Worm (Caenorhabditis elegans) whole organism, young adult: ENCODE results near the gene gcna-1.

Experiments
- C17E4.6 ChIP-seq: fragments of 200-800 bp; sonication (Bioruptor generic); IDR thresholded peaks from 2 replicates; pipeline ENCODE4 v1.3.6; 2022; ENCODE audit warnings: missing genetic modification reagents, missing genetic modification characterization, missing compliant biosample characterization
- F10E7.11 ChIP-seq: sonication (generic microtip); optimal IDR thresholded peaks from 2 replicates; lab custom pipeline; 2017; ENCODE audit warnings: mild to moderate bottlenecking, missing genetic modification characterization, moderate library complexity, missing compliant biosample characterization
- F33H1.4 ChIP-seq: fragments of 200-800 bp; sonication (Bioruptor generic); IDR thresholded peaks from 2 replicates; pipeline ENCODE4 v1.3.6; 2022; ENCODE audit warnings: missing genetic modification reagents, missing genetic modification characterization, missing compliant biosample characterization
- F57A8.1 ChIP-seq: fragments of 200-800 bp; sonication (Bioruptor generic); optimal IDR thresholded peaks from 2 replicates; lab custom pipeline; 2018; ENCODE audit warnings: mild to moderate bottlenecking, missing genetic modification characterization, moderate library complexity, missing compliant biosample characterization
- Y53F4B.3 ChIP-seq: fragments of 200-800 bp; sonication (Bioruptor generic); IDR thresholded peaks from 2 replicates; pipeline ENCODE4 v1.3.6; 2022; ENCODE audit warnings: missing genetic modification reagents, missing genetic modification characterization, missing compliant biosample characterization
- Y95B8A.8 ChIP-seq: fragments of 200-800 bp; sonication (Bioruptor generic); IDR thresholded peaks from 2 replicates; pipeline ENCODE4 v1.3.6; 2022; ENCODE audit warnings: missing genetic modification reagents, missing genetic modification characterization, missing compliant biosample characterization
- akir-1 ChIP-seq: fragments of 200-800 bp; sonication (Bioruptor generic); optimal IDR thresholded peaks from 2 replicates; lab custom pipeline; 2018; ENCODE audit warnings: mild to moderate bottlenecking, missing genetic modification characterization, moderate library complexity, missing compliant biosample characterization
- athp-1 ChIP-seq: sonication (generic microtip); optimal IDR thresholded peaks from 2 replicates; lab custom pipeline; 2017; ENCODE audit warnings: mild to moderate bottlenecking, missing genetic modification characterization, missing compliant biosample characterization
- bed-1 ChIP-seq: fragments of 200-800 bp; sonication (Bioruptor generic); IDR thresholded peaks from 2 replicates; pipeline ENCODE4 v1.3.6; 2022; ENCODE audit warnings: missing genetic modification reagents, missing genetic modification characterization, missing compliant biosample characterization
- cebp-1 ChIP-seq, 2 experiments: fragments of 200-800 bp in 1 of 2; sonication (Bioruptor generic) in 1 of 2; sonication (generic microtip) in 1 of 2; IDR thresholded peaks in 1 of 2; optimal IDR thresholded peaks in 1 of 2; 2 replicates each; pipeline versions ENCODE4 v1.3.6 to Lab custom; 2017 to 2022; ENCODE audit warnings: missing compliant biosample characterization in 2 of 2, missing genetic modification characterization in 2 of 2, mild to moderate bottlenecking in 1 of 2, missing genetic modification reagents in 1 of 2, moderate library complexity in 1 of 2
- ceh-100 ChIP-seq: fragments of 200-800 bp; sonication (Bioruptor generic); IDR thresholded peaks from 2 replicates; pipeline ENCODE4 v1.3.6; 2022; ENCODE audit warnings: missing genetic modification reagents, missing genetic modification characterization, missing compliant biosample characterization
- ceh-58 ChIP-seq: fragments of 200-800 bp; sonication (Bioruptor generic); IDR thresholded peaks from 2 replicates; pipeline ENCODE4 v1.3.6; 2022; ENCODE audit warnings: missing genetic modification characterization, missing compliant biosample characterization
- ceh-91 ChIP-seq: fragments of 200-800 bp; sonication (Bioruptor generic); IDR thresholded peaks from 2 replicates; pipeline ENCODE4 v1.3.6; 2022; ENCODE audit warnings: missing genetic modification reagents, missing genetic modification characterization, missing compliant biosample characterization
- dox-1 ChIP-seq: fragments of 200-800 bp; sonication (Bioruptor generic); IDR thresholded peaks from 2 replicates; pipeline ENCODE4 v1.3.6; 2022; ENCODE audit warnings: missing genetic modification reagents, missing genetic modification characterization, missing compliant biosample characterization
- ekl-4 ChIP-seq: fragments of 200-800 bp; sonication (Bioruptor generic); IDR thresholded peaks from 2 replicates; pipeline ENCODE4 v1.3.6; 2022; ENCODE audit warnings: missing genetic modification reagents, missing genetic modification characterization, missing compliant biosample characterization
- fkh-3 ChIP-seq: sonication (generic microtip); optimal IDR thresholded peaks from 2 replicates; lab custom pipeline; 2016; ENCODE audit warnings: mild to moderate bottlenecking, missing genetic modification characterization, missing compliant biosample characterization
- him-1 ChIP-seq: sonication (generic microtip); optimal IDR thresholded peaks from 2 replicates; lab custom pipeline; 2016; ENCODE audit warnings: missing genotype, missing genetic modification reagents, missing genetic modification characterization, missing compliant biosample characterization
- hmg-1.2 ChIP-seq: fragments of 200-800 bp; sonication (Bioruptor generic); IDR thresholded peaks from 2 replicates; pipeline ENCODE4 v1.3.6; 2022; ENCODE audit warnings: missing genetic modification reagents, missing genetic modification characterization, missing compliant biosample characterization
- hmg-20 ChIP-seq: fragments of 200-800 bp; sonication (Bioruptor generic); IDR thresholded peaks from 2 replicates; pipeline ENCODE4 v1.3.6; 2022; ENCODE audit warnings: missing genetic modification reagents, missing genetic modification characterization, missing compliant biosample characterization
- lag-1 ChIP-seq: fragments of 200-800 bp; sonication (Bioruptor generic); IDR thresholded peaks from 2 replicates; pipeline ENCODE4 v1.3.6; 2022; ENCODE audit warnings: missing genetic modification reagents, missing genetic modification characterization, missing compliant biosample characterization
- lin-35 ChIP-seq, 3 experiments: fragments of 150-350 bp in 2 of 3; sonication (generic microtip) in 1 of 3; optimal IDR thresholded peaks; 2 replicates each; lab custom pipeline; 2014 to 2018; ENCODE audit warnings: missing biosample characterization in 3 of 3, missing genetic modification characterization in 3 of 3, missing genetic modification reagents in 3 of 3
- lin-40 ChIP-seq: sonication (generic microtip); optimal IDR thresholded peaks from 2 replicates; lab custom pipeline; 2016; ENCODE audit warnings: missing genetic modification characterization, mild to moderate bottlenecking, missing compliant biosample characterization, missing genotype, missing genetic modification reagents
- lin-54 ChIP-seq: fragments of 200-800 bp; sonication (Bioruptor generic); optimal IDR thresholded peaks from 2 replicates; lab custom pipeline; 2018; ENCODE audit warnings: mild to moderate bottlenecking, missing genetic modification characterization, missing compliant biosample characterization
- lir-1 ChIP-seq: fragments of 200-800 bp; sonication (Bioruptor generic); conservative IDR thresholded peaks from 2 replicates; pipeline ENCODE4 v1.3.6; 2022; ENCODE audit warnings: missing genetic modification reagents, missing genetic modification characterization, missing compliant biosample characterization
- lsl-1 ChIP-seq: fragments of 200-800 bp; sonication (Bioruptor generic); optimal IDR thresholded peaks from 2 replicates; lab custom pipeline; 2018; ENCODE audit warnings: mild to moderate bottlenecking, missing genetic modification characterization, moderate library complexity, missing compliant biosample characterization
- madf-10 ChIP-seq: sonication (generic microtip); optimal IDR thresholded peaks from 2 replicates; lab custom pipeline; 2016; ENCODE audit warnings: mild to moderate bottlenecking, missing genetic modification characterization, missing compliant biosample characterization
- madf-3 ChIP-seq: fragments of 200-800 bp; sonication (Bioruptor generic); IDR thresholded peaks from 2 replicates; pipeline ENCODE4 v1.3.6; 2022; ENCODE audit warnings: missing genetic modification reagents, missing genetic modification characterization, missing compliant biosample characterization
- madf-6 ChIP-seq: fragments of 200-800 bp; sonication (Bioruptor generic); IDR thresholded peaks from 2 replicates; pipeline ENCODE4 v1.3.6; 2022; ENCODE audit warnings: missing genetic modification reagents, missing genetic modification characterization, missing compliant biosample characterization
- madf-8 ChIP-seq: fragments of 200-800 bp; sonication (Bioruptor generic); conservative IDR thresholded peaks from 2 replicates; pipeline ENCODE4 v1.3.6; 2022; ENCODE audit warnings: missing genetic modification reagents, missing genetic modification characterization, missing compliant biosample characterization
- mcd-1 ChIP-seq: fragments of 200-800 bp; sonication (Bioruptor generic); IDR thresholded peaks from 2 replicates; pipeline ENCODE4 v1.3.6; 2022; ENCODE audit warnings: missing genetic modification reagents, missing genetic modification characterization, missing compliant biosample characterization
- mxl-1 ChIP-seq: sonication (generic microtip); optimal IDR thresholded peaks from 2 replicates; lab custom pipeline; 2016; ENCODE audit warnings: missing genetic modification characterization, missing compliant biosample characterization
- nhr-179 ChIP-seq: sonication (generic microtip); optimal IDR thresholded peaks from 2 replicates; lab custom pipeline; 2016; ENCODE audit warnings: mild to moderate bottlenecking, missing genetic modification characterization, missing compliant biosample characterization
- nhr-80 ChIP-seq: sonication (generic microtip); optimal IDR thresholded peaks from 2 replicates; lab custom pipeline; 2016; ENCODE audit warnings: missing genetic modification characterization, missing compliant biosample characterization
- pha-4 ChIP-seq: fragments of 150-350 bp; sonication (generic microtip); optimal IDR thresholded peaks from 2 replicates; lab custom pipeline; 2014; ENCODE audit warnings: missing biosample characterization, missing genetic modification reagents, missing genetic modification characterization
- rcor-1 ChIP-seq: fragments of 200-800 bp; sonication (Bioruptor generic); IDR thresholded peaks from 2 replicates; pipeline ENCODE4 v1.3.6; 2022; ENCODE audit warnings: missing genetic modification reagents, missing genetic modification characterization, missing compliant biosample characterization
- sdz-38 ChIP-seq: sonication (generic microtip); optimal IDR thresholded peaks from 2 replicates; lab custom pipeline; 2016; ENCODE audit warnings: missing genotype, missing genetic modification characterization, missing compliant biosample characterization
- sea-2 ChIP-seq: fragments of 200-800 bp; sonication (Bioruptor generic); IDR thresholded peaks from 2 replicates; pipeline ENCODE4 v1.3.6; 2022; ENCODE audit warnings: missing genetic modification characterization, missing compliant biosample characterization
- snpc-1.1 ChIP-seq: sonication (generic microtip); optimal IDR thresholded peaks from 2 replicates; lab custom pipeline; 2017; ENCODE audit warnings: missing genetic modification characterization, mild to moderate bottlenecking, missing compliant biosample characterization, antibody characterized with exemption, moderate library complexity, missing genotype, missing genetic modification reagents; ENCODE audit not compliant: insufficient read depth
- snpc-1.3 ChIP-seq: sonication (generic microtip); optimal IDR thresholded peaks from 2 replicates; lab custom pipeline; 2017; ENCODE audit warnings: missing genetic modification characterization, mild to moderate bottlenecking, missing compliant biosample characterization, antibody characterized with exemption, moderate library complexity, missing genotype, missing genetic modification reagents; ENCODE audit not compliant: insufficient read depth
- snpc-3.4 ChIP-seq: sonication (generic microtip); optimal IDR thresholded peaks from 2 replicates; lab custom pipeline; 2017; ENCODE audit warnings: missing genetic modification characterization, mild to moderate bottlenecking, missing compliant biosample characterization, antibody characterized with exemption, moderate library complexity, missing genotype, missing genetic modification reagents
- somi-1 ChIP-seq: fragments of 200-800 bp; sonication (Bioruptor generic); optimal IDR thresholded peaks from 2 replicates; lab custom pipeline; 2018; ENCODE audit warnings: mild to moderate bottlenecking, missing genetic modification characterization, missing compliant biosample characterization
- xnd-1 ChIP-seq: sonication (generic microtip); optimal IDR thresholded peaks from 2 replicates; lab custom pipeline; 2016; ENCODE audit warnings: missing genotype, missing genetic modification reagents, missing genetic modification characterization, missing compliant biosample characterization
- zfh-2 ChIP-seq: fragments of 200-800 bp; sonication (Bioruptor generic); conservative IDR thresholded peaks from 2 replicates; pipeline ENCODE4 v1.3.6; 2022; ENCODE audit warnings: missing genetic modification reagents, missing genetic modification characterization, missing compliant biosample characterization
- zim-3 ChIP-seq: sonication (generic microtip); optimal IDR thresholded peaks from 2 replicates; lab custom pipeline; 2017; ENCODE audit warnings: mild to moderate bottlenecking, missing genetic modification characterization, moderate library complexity, missing compliant biosample characterization
- ztf-25 ChIP-seq: fragments of 200-800 bp; sonication (Bioruptor generic); IDR thresholded peaks from 2 replicates; pipeline ENCODE4 v1.3.6; 2022; ENCODE audit warnings: missing genetic modification reagents, missing genetic modification characterization, missing compliant biosample characterization

gcna-1 gene

DNA sequence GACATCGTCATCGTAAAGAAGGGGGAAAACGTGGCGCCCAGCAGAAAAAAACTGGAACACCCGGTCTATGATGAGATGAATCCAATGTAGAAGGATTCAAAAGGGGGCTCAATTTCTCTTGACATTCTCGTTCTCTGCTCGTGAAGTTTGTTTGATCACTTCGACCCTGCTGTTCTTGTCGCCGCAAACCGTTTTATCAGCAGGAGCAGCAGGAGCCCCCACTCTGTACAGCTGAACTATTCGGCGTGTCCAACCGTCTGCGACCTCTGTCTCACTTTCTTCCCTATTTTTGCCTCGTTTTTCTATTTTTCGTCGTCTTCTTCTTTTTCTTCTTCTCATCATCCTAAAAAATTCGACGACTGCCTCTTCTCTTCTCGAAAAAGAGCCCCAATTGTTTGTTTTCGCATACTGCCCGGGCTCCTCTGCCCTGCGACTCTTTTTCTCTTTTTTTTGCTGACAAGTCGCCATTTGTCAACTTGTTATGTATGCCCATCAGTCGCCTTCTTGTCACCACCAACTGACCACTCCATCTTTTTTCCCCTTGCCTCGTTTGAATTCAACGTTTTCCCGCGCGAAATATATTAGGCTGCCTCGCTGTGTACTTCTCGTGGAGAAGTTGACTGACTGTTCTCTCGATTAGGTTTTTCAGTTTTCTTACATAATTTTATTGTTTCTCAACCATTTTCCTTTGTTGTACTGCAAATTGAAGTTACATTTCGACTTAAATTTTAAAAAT lies 19.7 kb downstream of the gcna-1 start:
- TF ChIP-seq nhr-80 (tag; lab: Kevin White, UChicago) (peak; percentile 74), madf-6 (GFP tag; lab: Robert Waterston, UW) (no peak), dox-1 (peak; percentile 36; the same call in 1 of the 2 replicates), lin-54 (GFP tag; lab: Kevin White, UChicago) (peak; percentile 12), hmg-1.2 (0 out of 2 replicates have a peak, but pooled peaks have one; percentile 6), sdz-38 (tag; lab: Kevin White, UChicago) (no peak), him-1 (tag; lab: Kevin White, UChicago) (no peak), zfh-2 (peak; percentile 58; the same call in 1 of the 2 replicates), zim-3 (tag; lab: Kevin White, UChicago) (no peak)

DNA sequence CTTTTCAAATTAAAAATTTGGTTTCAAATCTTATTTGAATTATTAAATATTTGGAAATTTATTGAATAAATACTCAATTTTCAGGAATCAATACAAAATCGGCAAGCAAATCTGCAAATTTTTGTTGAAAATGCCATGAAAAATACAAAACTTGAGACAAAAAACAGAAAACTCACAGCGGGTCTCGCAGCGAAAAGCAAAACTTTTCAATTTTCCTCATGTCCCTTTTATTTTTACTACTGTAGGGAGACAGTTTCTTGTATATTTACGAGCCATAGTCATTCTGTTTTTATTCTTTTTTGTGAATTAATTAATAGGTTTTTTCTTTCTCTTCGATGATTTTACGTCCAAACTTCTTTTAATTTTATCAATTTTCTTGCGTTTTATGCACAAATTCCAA lies 20.4 kb downstream of the gcna-1 start:
- no peak for TF ChIP-seq mxl-1 (tag; lab: Kevin White, UChicago)
- no peak for TF ChIP-seq ceh-58 (GFP tag; lab: Robert Waterston, UW)
- no peak for TF ChIP-seq fkh-3 (tag; lab: Kevin White, UChicago)
- no peak for TF ChIP-seq mcd-1
- peak; percentile 94 for TF ChIP-seq lsl-1 (GFP tag; lab: Kevin White, UChicago)
- TF ChIP-seq madf-8 (GFP tag; lab: Robert Waterston, UW): peak; percentile 73
- TF ChIP-seq ceh-100 (GFP tag; lab: Robert Waterston, UW): no peak
- TF ChIP-seq madf-10 (tag; lab: Kevin White, UChicago): no peak
- no peak for TF ChIP-seq rcor-1 (GFP tag; lab: Robert Waterston, UW)
- TF ChIP-seq hmg-20: no peak
- no peak for TF ChIP-seq ekl-4 (GFP tag; lab: Robert Waterston, UW)
- TF ChIP-seq nhr-179 (tag; lab: Kevin White, UChicago): no peak
- TF ChIP-seq lin-35 (GFP tag; optimal IDR thresholded peaks at IDR 0.05; lab: Kevin White, UChicago): no peak
- TF ChIP-seq sea-2 (GFP tag; lab: Robert Waterston, UW): no peak
- no peak for TF ChIP-seq cebp-1 (GFP tag; IDR thresholded peaks at IDR 0.05; lab: Robert Waterston, UW)
- TF ChIP-seq cebp-1 (tag; optimal IDR thresholded peaks at IDR 0.05; lab: Kevin White, UChicago): no peak
- TF ChIP-seq snpc-1.1: no peak
- no peak for TF ChIP-seq F57A8.1 (GFP tag; lab: Kevin White, UChicago)
- no peak for TF ChIP-seq Y53F4B.3 (GFP tag; lab: Robert Waterston, UW)
- TF ChIP-seq lin-40 (tag; lab: Kevin White, UChicago): no peak
- peak; percentile 92 for TF ChIP-seq F33H1.4 (GFP tag; lab: Robert Waterston, UW)
- no peak for TF ChIP-seq lag-1 (GFP tag; lab: Robert Waterston, UW)
- peak; percentile 71 for TF ChIP-seq ceh-91 (GFP tag; lab: Robert Waterston, UW)
- TF ChIP-seq somi-1 (GFP tag; lab: Kevin White, UChicago): no peak
- no peak for TF ChIP-seq madf-3 (GFP tag; lab: Robert Waterston, UW)
- TF ChIP-seq bed-1 (GFP tag; lab: Robert Waterston, UW): no peak
- TF ChIP-seq snpc-3.4 (tag; lab: Kevin White, UChicago): peak; percentile 61
- no peak for TF ChIP-seq ztf-25 (GFP tag; lab: Robert Waterston, UW)
- no peak for TF ChIP-seq dox-1
- TF ChIP-seq C17E4.6: no peak
- peak; percentile 92 for TF ChIP-seq madf-6 (GFP tag; lab: Robert Waterston, UW)
- peak; percentile 42 for TF ChIP-seq snpc-1.3 (tag; lab: Kevin White, UChicago)
- no peak for TF ChIP-seq F10E7.11 (tag; lab: Kevin White, UChicago)
- TF ChIP-seq xnd-1 (tag; lab: Kevin White, UChicago): peak; percentile 87
- no peak for TF ChIP-seq Y95B8A.8 (GFP tag; lab: Robert Waterston, UW)
- TF ChIP-seq pha-4 (tag; lab: Kevin White, UChicago): no peak
- no peak for TF ChIP-seq lir-1 (GFP tag; lab: Robert Waterston, UW)
- no peak for TF ChIP-seq athp-1 (tag; lab: Kevin White, UChicago)
- TF ChIP-seq akir-1 (GFP tag; lab: Kevin White, UChicago): no peak
